Worm (Caenorhabditis elegans) whole organism, L2 larva: Measurements from ENCODE around the gene bath-4.

Source experiments
- C34F6.9 ChIP-seq: fragments of 150-350 bp; optimal IDR thresholded peaks from 2 replicates; lab custom pipeline; 2014; ENCODE audit warnings: missing biosample characterization, missing genetic modification characterization
- F13H6.1 ChIP-seq: sonication (generic microtip); optimal IDR thresholded peaks from 2 replicates; lab custom pipeline; 2016; ENCODE audit warnings: missing genetic modification characterization, missing compliant biosample characterization
- Y55F3AM.14 ChIP-seq: fragments of 200-800 bp; sonication (Bioruptor generic); optimal IDR thresholded peaks from 2 replicates; lab custom pipeline; 2018; ENCODE audit warnings: mild to moderate bottlenecking, missing genetic modification characterization, missing compliant biosample characterization
- ZK546.5 ChIP-seq: sonication (generic microtip); optimal IDR thresholded peaks from 2 replicates; lab custom pipeline; 2017; ENCODE audit warnings: missing biosample characterization, missing genetic modification characterization
- aly-2 ChIP-seq: fragments of 150-350 bp; optimal IDR thresholded peaks from 2 replicates; lab custom pipeline; 2014; ENCODE audit warnings: missing biosample characterization, missing genetic modification characterization
- ama-1 ChIP-seq: fragments of 150-350 bp; optimal IDR thresholded peaks from 2 replicates; lab custom pipeline; 2018; ENCODE audit warnings: inconsistent platforms
- blmp-1 ChIP-seq: sonication (generic microtip); optimal IDR thresholded peaks from 2 replicates; lab custom pipeline; 2017; ENCODE audit warnings: missing genetic modification characterization, mild to moderate bottlenecking, missing compliant biosample characterization, antibody characterized with exemption, moderate library complexity; ENCODE audit not compliant: insufficient read depth
- crh-2 ChIP-seq: sonication (generic microtip); optimal IDR thresholded peaks from 2 replicates; lab custom pipeline; 2017; ENCODE audit warnings: missing biosample characterization, missing genetic modification characterization
- dmd-4 ChIP-seq: sonication (generic microtip); optimal IDR thresholded peaks from 2 replicates; lab custom pipeline; 2017; ENCODE audit warnings: missing biosample characterization, missing genetic modification characterization
- egl-27 ChIP-seq: sonication (generic microtip); optimal IDR thresholded peaks from 3 replicates; lab custom pipeline; 2017; ENCODE audit warnings: missing biosample characterization, missing genetic modification reagents, missing genetic modification characterization
- elt-3 ChIP-seq: sonication (generic microtip); optimal IDR thresholded peaks from 2 replicates; lab custom pipeline; 2017; ENCODE audit warnings: missing biosample characterization, missing genetic modification characterization
- fos-1 ChIP-seq: fragments of 150-350 bp; optimal IDR thresholded peaks from 2 replicates; lab custom pipeline; 2014; ENCODE audit warnings: missing biosample characterization, missing genetic modification characterization
- gmeb-1 ChIP-seq: fragments of 150-350 bp; optimal IDR thresholded peaks from 2 replicates; lab custom pipeline; 2014; ENCODE audit warnings: missing biosample characterization, missing genetic modification characterization
- lin-11 ChIP-seq: fragments of 150-350 bp; sonication (generic microtip); optimal IDR thresholded peaks from 2 replicates; lab custom pipeline; 2014; ENCODE audit warnings: missing biosample characterization, missing genetic modification characterization, inconsistent platforms, mixed read lengths
- lin-13 ChIP-seq: fragments of 150-350 bp; optimal IDR thresholded peaks from 2 replicates; lab custom pipeline; 2014; ENCODE audit warnings: missing biosample characterization, missing genetic modification reagents, missing genetic modification characterization
- lin-39 ChIP-seq: fragments of 150-350 bp; optimal IDR thresholded peaks from 2 replicates; lab custom pipeline; 2014; ENCODE audit warnings: missing biosample characterization, missing genetic modification reagents, missing genetic modification characterization
- lsy-2 ChIP-seq, 2 experiments: fragments of 150-350 bp in 1 of 2; sonication (generic microtip) in 1 of 2; optimal IDR thresholded peaks; 2 replicates each; lab custom pipeline; 2014 to 2017; ENCODE audit warnings: missing biosample characterization in 2 of 2, missing genetic modification characterization in 2 of 2
- mab-5 ChIP-seq: fragments of 150-350 bp; optimal IDR thresholded peaks from 2 replicates; lab custom pipeline; 2014; ENCODE audit warnings: missing biosample characterization, missing genetic modification characterization
- mbf-1 ChIP-seq: sonication (generic microtip); optimal IDR thresholded peaks from 2 replicates; lab custom pipeline; 2017; ENCODE audit warnings: missing biosample characterization, missing genetic modification characterization
- mdl-1 ChIP-seq, 2 experiments: fragments of 150-350 bp in 1 of 2; sonication (generic microtip) in 1 of 2; optimal IDR thresholded peaks; 2 replicates each; lab custom pipeline; 2017; ENCODE audit warnings: missing biosample characterization in 2 of 2, missing genetic modification characterization in 2 of 2
- nhr-10 ChIP-seq: sonication (generic microtip); optimal IDR thresholded peaks from 2 replicates; lab custom pipeline; 2017; ENCODE audit warnings: missing biosample characterization, missing genetic modification characterization
- nhr-129 ChIP-seq: fragments of 150-350 bp; optimal IDR thresholded peaks from 2 replicates; lab custom pipeline; 2014; ENCODE audit warnings: missing biosample characterization, missing genetic modification characterization
- nhr-23 ChIP-seq: fragments of 150-350 bp; optimal IDR thresholded peaks from 2 replicates; lab custom pipeline; 2014; ENCODE audit warnings: missing biosample characterization, missing genetic modification reagents, missing genetic modification characterization
- nhr-237 ChIP-seq: fragments of 150-350 bp; optimal IDR thresholded peaks from 2 replicates; lab custom pipeline; 2014; ENCODE audit warnings: missing biosample characterization, missing genetic modification characterization
- nhr-25 ChIP-seq: fragments of 150-350 bp; sonication (generic microtip); optimal IDR thresholded peaks from 3 replicates; lab custom pipeline; 2014; ENCODE audit warnings: missing biosample characterization, missing genetic modification characterization
- nhr-77 ChIP-seq: fragments of 150-350 bp; optimal IDR thresholded peaks from 2 replicates; lab custom pipeline; 2014; ENCODE audit warnings: missing biosample characterization, missing genetic modification characterization
- skn-1 ChIP-seq: sonication (generic microtip); optimal IDR thresholded peaks from 2 replicates; lab custom pipeline; 2017; ENCODE audit warnings: missing biosample characterization, missing genetic modification characterization
- sma-9 ChIP-seq, 2 experiments: fragments of 150-350 bp in 1 of 2; sonication (generic microtip) in 1 of 2; optimal IDR thresholded peaks; 2 replicates each; lab custom pipeline; 2014 to 2016; ENCODE audit warnings: missing genetic modification characterization in 2 of 2, mild to moderate bottlenecking in 1 of 2, missing biosample characterization in 1 of 2, missing compliant biosample characterization in 1 of 2, missing genetic modification reagents in 1 of 2, moderate library complexity in 1 of 2
- snpc-4 ChIP-seq: fragments of 150-350 bp; optimal IDR thresholded peaks from 2 replicates; lab custom pipeline; 2014; ENCODE audit warnings: missing biosample characterization, missing genetic modification characterization
- unc-39 ChIP-seq: fragments of 150-350 bp; optimal IDR thresholded peaks from 2 replicates; lab custom pipeline; 2014; ENCODE audit warnings: missing biosample characterization, missing genetic modification characterization
- unc-55 ChIP-seq: fragments of 150-350 bp; sonication (generic microtip); optimal IDR thresholded peaks from 3 replicates; lab custom pipeline; 2014; ENCODE audit warnings: missing biosample characterization, missing genetic modification reagents, missing genetic modification characterization
- unc-62 ChIP-seq: fragments of 150-350 bp; optimal IDR thresholded peaks from 2 replicates; lab custom pipeline; 2014; ENCODE audit warnings: missing biosample characterization, missing genetic modification reagents, missing genetic modification characterization
- zag-1 ChIP-seq: fragments of 150-350 bp; optimal IDR thresholded peaks from 2 replicates; lab custom pipeline; 2014; ENCODE audit warnings: missing biosample characterization, missing genetic modification characterization
- ztf-11 ChIP-seq: sonication (generic microtip); optimal IDR thresholded peaks from 2 replicates; lab custom pipeline; 2017; ENCODE audit warnings: missing biosample characterization, missing genetic modification characterization

bath-4 gene

ce11 chrII:1895762-1896161, 22.0 kb downstream of the bath-4 start, which contains the start of gene math-25:
Gene math-25, plus strand, starts transcription at chrII:1896062.
- TF ChIP-seq lin-13 (GFP tag; lab: Kevin White, UChicago) = no peak
- no peak for TF ChIP-seq F13H6.1 (tag; lab: Kevin White, UChicago)

- TF ChIP-seq skn-1 (tag; lab: Kevin White, UChicago) (no peak), sma-9 (GFP tag; optimal IDR thresholded peaks at IDR 0.05; lab: Kevin White, UChicago) (no peak), sma-9 (tag; optimal IDR thresholded peaks at IDR 0.05; lab: Kevin White, UChicago) (no peak), mdl-1 (tag; optimal IDR thresholded peaks at IDR 0.05; lab: Kevin White, UChicago) (no peak), nhr-129 (tag; lab: Kevin White, UChicago) (no peak), mbf-1 (tag; lab: Kevin White, UChicago) (no peak), fos-1 (no peak), nhr-77 (tag; lab: Kevin White, UChicago) (no peak), crh-2 (tag; lab: Kevin White, UChicago) (no peak), C34F6.9 (tag; lab: Kevin White, UChicago) (no peak), dmd-4 (no peak), aly-2 (tag; lab: Kevin White, UChicago) (no peak), lsy-2 (tag; optimal IDR thresholded peaks at IDR 0.05; lab: Kevin White, UChicago) (no peak), zag-1 (no peak), nhr-10 (tag; lab: Kevin White, UChicago) (no peak), unc-55 (GFP tag; lab: Kevin White, UChicago) (no peak), nhr-23 (tag; lab: Kevin White, UChicago) (no peak), elt-3 (tag; lab: Kevin White, UChicago) (no peak), lin-13 (GFP tag; lab: Kevin White, UChicago) (no peak), lin-39 (tag; lab: Kevin White, UChicago) (no peak)
- TF ChIP-seq, all 48 proteins: peak for 0
These were observed 22.5 kb downstream of the bath-4 start, which contains the start of gene C46F9.5 for ce11 chrII:1895278-1895677. Gene C46F9.5, plus strand, starts transcription at chrII:1895578.

ce11 chrII:1893912-1894311, 23.9 kb downstream of the bath-4 start, which contains the start of gene C16C4.1:
Gene C16C4.1, plus strand, starts transcription at chrII:1894212.
- no peak for TF ChIP-seq egl-27 (tag; lab: Kevin White, UChicago)
- no peak for TF ChIP-seq ztf-11 (tag; lab: Kevin White, UChicago)
- TF ChIP-seq ZK546.5 (tag; lab: Kevin White, UChicago) = no peak
- TF ChIP-seq ama-1 (lab: Kevin White, UChicago) = no peak
- no peak for TF ChIP-seq Y55F3AM.14 (GFP tag; lab: Kevin White, UChicago)
- TF ChIP-seq mab-5 (tag; lab: Kevin White, UChicago) = no peak
- TF ChIP-seq unc-62 = no peak
- TF ChIP-seq lin-11 (tag; lab: Kevin White, UChicago) = no peak
- TF ChIP-seq sma-9 (GFP tag; optimal IDR thresholded peaks at IDR 0.05; lab: Kevin White, UChicago) = no peak
- TF ChIP-seq sma-9 (tag; optimal IDR thresholded peaks at IDR 0.05; lab: Kevin White, UChicago) = no peak
- no peak for TF ChIP-seq blmp-1 (tag; lab: Kevin White, UChicago)
- TF ChIP-seq F13H6.1 (tag; lab: Kevin White, UChicago) = no peak
- no peak for TF ChIP-seq lin-13 (GFP tag; lab: Kevin White, UChicago)
- TF ChIP-seq lin-39 (tag; lab: Kevin White, UChicago) = no peak
- no peak for TF ChIP-seq C34F6.9 (tag; lab: Kevin White, UChicago)
- TF ChIP-seq, all 48 proteins: peak for 0

ce11 chrII:1890682-1891081, 27.1 kb downstream of the bath-4 start, which contains the start of gene math-9:
Gene math-9, minus strand, starts transcription at chrII:1890782.
- no peak for TF ChIP-seq mbf-1 (tag; lab: Kevin White, UChicago)
- no peak for TF ChIP-seq mdl-1 (tag; optimal IDR thresholded peaks at IDR 0.05; lab: Kevin White, UChicago)
- no peak for TF ChIP-seq nhr-25 (tag; lab: Kevin White, UChicago)
- no peak for TF ChIP-seq unc-39 (tag; lab: Kevin White, UChicago)
- TF ChIP-seq snpc-4 = no peak
- no peak for TF ChIP-seq nhr-129 (tag; lab: Kevin White, UChicago)
- TF ChIP-seq ztf-11 (tag; lab: Kevin White, UChicago) = no peak
- no peak for TF ChIP-seq nhr-237 (tag; lab: Kevin White, UChicago)
- no peak for TF ChIP-seq nhr-10 (tag; lab: Kevin White, UChicago)
- TF ChIP-seq egl-27 (tag; lab: Kevin White, UChicago) = no peak
- TF ChIP-seq aly-2 (tag; lab: Kevin White, UChicago) = no peak
- TF ChIP-seq gmeb-1 (tag; lab: Kevin White, UChicago) = no peak
